Worm (Caenorhabditis elegans): ENCODE results near the gene M03B6.1.

DNA sequence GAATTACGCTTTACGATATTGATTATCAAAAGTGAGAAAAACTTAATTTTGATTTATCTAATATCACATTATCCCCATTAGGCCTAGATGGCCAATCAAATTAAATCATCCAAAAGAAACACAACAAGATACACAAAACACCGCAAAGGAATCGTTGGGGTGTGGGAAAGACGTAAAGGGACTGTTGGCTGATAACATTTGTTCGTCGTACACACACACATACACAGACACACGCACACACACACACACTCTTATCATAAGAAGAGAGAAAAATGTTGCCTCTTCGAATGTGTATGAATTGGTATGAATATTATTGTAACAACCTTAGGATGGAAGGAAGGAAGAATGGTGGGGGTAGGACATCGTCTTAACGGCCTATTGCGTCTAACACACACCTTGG, 43.7 kb downstream of the M03B6.1 start:
- no peak for TF ChIP-seq nhr-11 (tag; optimal IDR thresholded peaks at IDR 0.05)
- no peak for TF ChIP-seq unc-62 (GFP tag; optimal IDR thresholded peaks at IDR 0.05)
- no peak for TF ChIP-seq sea-2 (GFP tag; optimal IDR thresholded peaks at IDR 0.05)
- TF ChIP-seq snpc-4 (tag; optimal IDR thresholded peaks at IDR 0.05): no peak
- peak; percentile 73 for TF ChIP-seq pqm-1 (tag; optimal IDR thresholded peaks at IDR 0.05)
- TF ChIP-seq unc-39 (tag; optimal IDR thresholded peaks at IDR 0.05): no peak
- no peak for TF ChIP-seq nhr-28 (tag; optimal IDR thresholded peaks at IDR 0.05)
- TF ChIP-seq ceh-28 (tag; optimal IDR thresholded peaks at IDR 0.05): no peak
- TF ChIP-seq ceh-9 (tag; optimal IDR thresholded peaks at IDR 0.05): no peak
- no peak for TF ChIP-seq lsy-12 (tag; optimal IDR thresholded peaks at IDR 0.05)
- TF ChIP-seq skn-1 (tag; optimal IDR thresholded peaks at IDR 0.05): no peak
- TF ChIP-seq ztf-4 (tag; optimal IDR thresholded peaks at IDR 0.05): no peak
- no peak for TF ChIP-seq elt-1 (tag; optimal IDR thresholded peaks at IDR 0.05)
- no peak for TF ChIP-seq ZK546.5 (tag; optimal IDR thresholded peaks at IDR 0.05)
